Worm (Caenorhabditis elegans) whole organism, early embryonic: Measurements from ENCODE around the gene F59B2.8.
"Not testable (repeated sequence)": the region's sequence is repeated elsewhere in the genome, so short reads cannot be mapped to it uniquely, and the experiment has no call there.

Source experiments
- B0310.2 ChIP-seq: sonication (generic microtip); optimal IDR thresholded peaks from 2 replicates; lab custom pipeline; 2016; ENCODE audit warnings: mild to moderate bottlenecking, missing genetic modification characterization, missing compliant biosample characterization
- F13C5.2 ChIP-seq: sonication (generic microtip); optimal IDR thresholded peaks from 2 replicates; lab custom pipeline; 2017; ENCODE audit warnings: mild to moderate bottlenecking, missing genetic modification characterization, inconsistent platforms, missing compliant biosample characterization
- aly-1 ChIP-seq: sonication (generic microtip); optimal IDR thresholded peaks from 2 replicates; lab custom pipeline; 2016; ENCODE audit warnings: missing genetic modification characterization, missing compliant biosample characterization
- ama-1 ChIP-seq: fragments of 150-350 bp; optimal IDR thresholded peaks from 2 replicates; lab custom pipeline; 2014
- ceh-13 ChIP-seq: fragments of 200-800 bp; sonication (Bioruptor generic); optimal IDR thresholded peaks from 2 replicates; lab custom pipeline; 2018; ENCODE audit warnings: mild to moderate bottlenecking, missing genetic modification characterization, missing compliant biosample characterization
- ceh-36 ChIP-seq: sonication (generic microtip); optimal IDR thresholded peaks from 2 replicates; lab custom pipeline; 2016; ENCODE audit warnings: missing genetic modification characterization, inconsistent platforms, missing compliant biosample characterization
- ets-7 ChIP-seq: sonication (generic microtip); optimal IDR thresholded peaks from 2 replicates; lab custom pipeline; 2016; ENCODE audit warnings: missing genotype, missing genetic modification characterization, missing compliant biosample characterization
- flt-1 ChIP-seq: fragments of 200-800 bp; sonication (Bioruptor generic); IDR thresholded peaks from 2 replicates; pipeline ENCODE4 v1.3.6; 2022; ENCODE audit warnings: missing genetic modification characterization, missing compliant biosample characterization
- hmbx-1 ChIP-seq: sonication (generic microtip); optimal IDR thresholded peaks from 2 replicates; lab custom pipeline; 2016; ENCODE audit warnings: mild to moderate bottlenecking, missing genetic modification characterization, missing compliant biosample characterization
- hmg-4 ChIP-seq: fragments of 200-800 bp; sonication (Bioruptor generic); optimal IDR thresholded peaks from 2 replicates; lab custom pipeline; 2018; ENCODE audit warnings: mild to moderate bottlenecking, missing genetic modification characterization, missing compliant biosample characterization
- hnd-1 ChIP-seq: sonication (generic microtip); optimal IDR thresholded peaks from 2 replicates; lab custom pipeline; 2016; ENCODE audit warnings: missing genetic modification characterization, missing compliant biosample characterization
- pes-1 ChIP-seq: fragments of 200-800 bp; sonication (Bioruptor generic); IDR thresholded peaks from 2 replicates; pipeline ENCODE4 v1.3.6; 2022; ENCODE audit warnings: missing genetic modification reagents, missing genetic modification characterization, missing compliant biosample characterization
- scrt-1 ChIP-seq: fragments of 200-800 bp; sonication (Bioruptor generic); IDR thresholded peaks from 2 replicates; pipeline ENCODE4 v1.3.6; 2022; ENCODE audit warnings: missing genetic modification characterization, missing compliant biosample characterization
- sea-1 ChIP-seq: fragments of 200-800 bp; sonication (Bioruptor generic); conservative IDR thresholded peaks from 2 replicates; pipeline ENCODE4 v1.3.6; 2022; ENCODE audit warnings: missing genetic modification characterization, missing compliant biosample characterization
- tbx-11 ChIP-seq: fragments of 200-800 bp; sonication (Bioruptor generic); IDR thresholded peaks from 2 replicates; pipeline ENCODE4 v1.3.6; 2022; ENCODE audit warnings: missing genetic modification characterization, missing compliant biosample characterization
- tbx-37 ChIP-seq: fragments of 200-800 bp; sonication (Bioruptor generic); conservative IDR thresholded peaks from 2 replicates; pipeline ENCODE4 v1.3.6; 2022; ENCODE audit warnings: missing genetic modification reagents, missing genetic modification characterization, missing compliant biosample characterization
- tra-4 ChIP-seq: sonication (generic microtip); optimal IDR thresholded peaks from 2 replicates; lab custom pipeline; 2017; ENCODE audit warnings: missing genetic modification characterization, missing compliant biosample characterization

Gene F59B2.8

DNA sequence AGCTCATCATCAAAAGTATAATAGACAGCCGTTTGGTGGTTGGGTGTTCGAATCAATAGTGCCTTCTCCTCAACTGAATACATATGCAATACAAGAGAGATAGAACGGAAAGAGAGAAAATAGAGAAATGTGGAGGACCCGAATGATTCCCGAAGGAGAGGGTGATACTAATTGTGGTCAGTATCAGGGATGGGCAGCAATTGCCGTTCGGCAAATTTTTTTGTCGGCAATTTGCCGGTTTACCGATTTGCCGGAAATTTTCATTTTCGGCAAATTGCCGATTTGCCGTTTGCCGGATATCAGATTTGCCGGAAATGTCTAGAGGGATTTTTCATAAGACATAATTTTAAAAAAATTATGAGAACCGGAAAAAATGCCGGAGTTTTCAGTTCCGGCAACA, 2.3 kb upstream of the F59B2.8 start, which contains the start of gene F59B2.9:
F59B2.9 (minus strand) TSS at position 101 of the 400 bp plus-strand sequence.
- TF ChIP-seq ceh-36 (tag; lab: Kevin White, UChicago) (no peak), flt-1 (GFP tag; lab: Robert Waterston, UW) (no peak)

DNA sequence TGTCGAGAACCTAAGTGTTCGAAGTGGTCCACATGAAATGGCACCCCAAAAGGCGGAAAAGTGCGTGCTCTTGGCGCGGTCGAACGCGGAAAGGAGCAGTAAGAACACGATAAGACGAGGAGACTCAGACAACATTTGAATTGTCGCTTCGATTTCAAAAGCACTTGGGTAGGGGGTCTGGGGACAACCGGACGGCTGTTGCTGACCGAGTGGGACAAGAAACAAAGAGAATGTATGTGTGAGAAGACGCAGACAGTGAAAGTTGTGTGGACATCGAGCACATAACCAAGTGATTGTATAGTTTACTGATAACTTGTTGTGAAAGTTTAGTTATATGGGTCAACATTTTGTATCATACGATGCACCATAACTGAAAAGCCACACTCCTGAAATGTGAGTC, 2.8 kb downstream of the F59B2.8 start:
- TF ChIP-seq aly-1: no peak
- peak; percentile 22 for TF ChIP-seq hmg-4 (GFP tag; lab: Kevin White, UChicago)

DNA sequence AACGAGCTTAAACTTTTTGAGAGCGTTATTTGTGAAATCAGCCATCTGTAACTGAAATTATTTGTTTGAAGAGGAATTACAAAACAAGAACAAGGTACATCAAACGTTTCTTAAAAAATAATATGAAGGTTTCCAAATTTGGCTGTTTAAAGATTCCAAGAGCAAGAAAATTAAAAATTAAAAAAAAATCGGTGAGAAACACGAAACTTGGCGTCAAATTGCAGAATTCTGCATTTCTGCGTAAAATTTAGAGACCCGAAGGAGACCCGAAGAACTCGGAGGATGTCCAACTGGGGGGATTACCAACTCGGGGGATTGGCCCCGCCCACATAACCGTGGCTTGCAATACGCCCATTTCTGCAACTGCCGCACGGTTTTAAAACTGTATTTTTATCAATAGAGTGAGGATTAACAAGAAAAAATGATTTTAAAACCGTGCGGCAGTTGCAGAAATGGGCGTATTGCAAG, 4.1 kb downstream of the F59B2.8 start, which contains the start of gene rab-6.1:
rab-6.1 (minus strand) TSS at position 51 of the 468 bp plus-strand sequence.
- not testable (repeated sequence) for TF ChIP-seq ets-7; B0310.2; scrt-1 (GFP tag; lab: Robert Waterston, UW)

DNA sequence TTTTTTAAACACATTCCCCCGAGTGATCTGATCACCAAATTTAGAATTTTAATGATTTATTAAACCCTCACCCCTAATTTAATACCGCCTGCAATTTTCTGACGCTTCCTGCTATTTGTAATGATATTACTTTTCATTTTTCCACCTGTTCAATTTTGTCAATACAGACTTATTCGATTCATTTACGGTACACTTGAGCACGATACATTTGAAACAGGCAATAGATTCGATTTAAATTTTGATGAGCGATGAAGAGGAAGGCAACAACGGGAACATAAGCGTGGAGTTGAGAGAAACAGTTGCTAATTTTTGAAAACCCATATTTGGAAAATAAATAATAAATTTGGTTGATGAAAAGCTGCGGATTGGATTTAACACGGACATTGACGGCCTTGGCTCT, 5.3 kb downstream of the F59B2.8 start:
- TF ChIP-seq tbx-11 (GFP tag; lab: Robert Waterston, UW): no peak
- TF ChIP-seq tra-4: no peak
- TF ChIP-seq aly-1: no peak

DNA sequence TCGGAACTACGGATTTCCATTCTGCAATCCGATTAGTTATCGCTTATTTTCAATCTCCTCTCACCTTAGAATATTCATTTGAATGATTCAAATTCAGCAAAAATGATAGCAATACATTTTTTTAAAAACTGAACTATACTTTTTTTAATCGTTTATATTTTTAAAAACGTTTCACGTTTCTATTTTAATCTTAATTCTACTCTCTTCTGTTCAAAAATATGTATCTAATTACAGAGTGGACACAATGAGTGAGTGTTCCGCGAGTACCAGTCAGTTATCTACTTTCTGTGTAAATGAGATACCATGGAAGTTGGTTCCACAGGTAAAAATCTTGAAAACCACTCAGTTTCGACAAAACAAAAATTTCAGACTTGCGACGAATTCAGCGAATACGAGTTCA, 7.5 kb downstream of the F59B2.8 start, which contains the start of the genes F59B2.15 and zif-1:
F59B2.15 (minus strand) TSS at position 101 of the 400 bp plus-strand sequence.
zif-1 (plus strand) TSS at position 235 of the 400 bp plus-strand sequence.
- TF ChIP-seq hmbx-1: no peak
- no peak for TF ChIP-seq sea-1 (GFP tag; lab: Robert Waterston, UW)
- TF ChIP-seq hmg-4 (GFP tag; lab: Kevin White, UChicago): no peak
- TF ChIP-seq scrt-1 (GFP tag; lab: Robert Waterston, UW): no peak
- no peak for TF ChIP-seq tbx-37 (GFP tag; lab: Robert Waterston, UW)
- no peak for TF ChIP-seq ceh-36 (tag; lab: Kevin White, UChicago)
- no peak for TF ChIP-seq ets-7

DNA sequence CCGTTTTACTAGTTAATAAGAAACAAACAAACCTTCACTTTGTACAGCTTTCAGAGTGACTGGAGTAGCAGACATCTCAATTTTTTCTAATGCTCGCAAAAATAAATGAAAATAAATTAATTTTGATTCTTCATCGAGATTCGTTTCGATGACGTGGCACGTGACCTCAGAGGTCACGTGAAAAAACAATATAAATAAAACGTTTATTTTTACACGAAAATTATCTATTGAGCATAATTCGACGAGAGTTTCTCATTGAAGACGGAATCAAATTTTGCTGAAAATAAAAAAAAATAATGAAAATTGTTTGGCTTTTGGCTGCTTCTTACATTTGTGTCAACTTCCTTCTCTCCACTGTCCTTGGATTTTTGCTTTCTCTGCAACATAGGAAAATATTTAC, 8.1 kb downstream of the F59B2.8 start, which contains the start of gene rpn-6.2:
rpn-6.2 (minus strand) TSS at position 101 of the 400 bp plus-strand sequence.
- TF ChIP-seq hmbx-1 (no peak), scrt-1 (GFP tag; lab: Robert Waterston, UW) (no peak), ceh-36 (tag; lab: Kevin White, UChicago) (no peak)

DNA sequence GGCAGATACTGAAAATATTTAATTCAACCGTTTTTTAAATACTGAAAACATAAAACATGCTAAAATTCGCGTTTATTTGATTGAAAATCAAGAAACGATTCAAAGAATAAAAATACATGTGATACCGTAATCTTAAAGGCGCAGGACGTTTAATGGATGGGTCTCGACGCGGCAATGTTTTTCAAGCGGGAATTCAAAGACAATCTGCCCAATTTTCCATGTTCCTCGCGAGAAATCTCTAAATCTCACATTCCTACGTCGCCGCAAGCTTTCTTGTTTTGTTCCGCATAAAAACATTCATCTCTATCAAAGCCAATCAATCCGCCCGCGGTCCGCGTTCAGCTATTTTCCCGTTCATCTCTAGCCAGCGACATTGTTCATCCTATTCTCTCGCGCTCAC, 8.5 kb downstream of the F59B2.8 start:
- TF ChIP-seq hmg-4 (GFP tag; lab: Kevin White, UChicago) (no peak), hmbx-1 (no peak), tbx-11 (GFP tag; lab: Robert Waterston, UW) (no peak), sea-1 (GFP tag; lab: Robert Waterston, UW) (no peak), flt-1 (GFP tag; lab: Robert Waterston, UW) (no peak)

DNA sequence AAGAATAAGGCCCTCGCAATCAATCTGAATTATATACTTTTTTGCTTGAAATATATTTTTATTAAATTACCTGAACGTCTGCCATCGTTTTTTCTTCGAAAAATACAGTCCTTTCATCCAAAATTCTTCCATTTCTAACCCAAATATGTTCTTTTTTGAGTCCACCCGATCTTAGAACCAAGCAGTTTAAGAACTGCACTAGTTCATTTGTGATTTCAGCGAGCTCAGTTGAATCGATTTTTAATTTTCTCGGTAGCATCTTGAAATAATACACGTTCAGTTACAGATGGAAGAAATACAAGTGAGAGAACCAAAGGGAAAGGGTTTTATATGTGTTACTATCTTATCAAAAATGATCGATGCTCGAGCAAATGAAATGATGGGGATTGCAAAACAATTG, 10.5 kb downstream of the F59B2.8 start, which contains the start of gene F59B2.3:
F59B2.3 (minus strand) TSS at position 259 of the 400 bp plus-strand sequence.
- TF ChIP-seq tbx-37 (GFP tag; lab: Robert Waterston, UW) (no peak), hmbx-1 (no peak), flt-1 (GFP tag; lab: Robert Waterston, UW) (no peak), scrt-1 (GFP tag; lab: Robert Waterston, UW) (no peak), pes-1 (GFP tag; lab: Robert Waterston, UW) (no peak), ceh-36 (tag; lab: Kevin White, UChicago) (no peak), hnd-1 (tag; lab: Kevin White, UChicago) (no peak), aly-1 (no peak), ets-7 (no peak), sea-1 (GFP tag; lab: Robert Waterston, UW) (no peak), ama-1 (lab: Kevin White, UChicago) (no peak), tra-4 (no peak), tbx-11 (GFP tag; lab: Robert Waterston, UW) (no peak), ceh-13 (GFP tag; lab: Kevin White, UChicago) (no peak)

DNA sequence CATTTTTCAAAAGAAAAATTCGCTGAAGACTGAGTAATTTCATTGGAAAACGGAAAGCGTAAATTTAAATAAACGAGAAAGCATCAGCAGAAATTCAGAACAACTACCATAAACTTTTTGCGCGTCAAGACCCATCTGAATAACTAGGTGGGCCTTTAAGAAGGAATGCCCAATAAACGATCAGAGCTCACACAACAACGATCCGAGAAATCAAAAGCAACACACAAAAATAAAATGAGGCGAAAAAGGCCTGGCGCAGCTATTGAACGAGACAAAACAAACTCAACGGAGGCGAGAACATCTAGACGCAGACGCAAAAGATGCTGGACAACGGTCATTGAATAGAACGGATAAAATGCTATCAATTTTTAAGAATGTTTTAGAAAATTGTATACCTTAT, 11.1 kb downstream of the F59B2.8 start:
- TF ChIP-seq tbx-11 (GFP tag; lab: Robert Waterston, UW): no peak
- no peak for TF ChIP-seq B0310.2
- no peak for TF ChIP-seq tra-4
- TF ChIP-seq scrt-1 (GFP tag; lab: Robert Waterston, UW): no peak
- TF ChIP-seq sea-1 (GFP tag; lab: Robert Waterston, UW): no peak
- no peak for TF ChIP-seq ceh-36 (tag; lab: Kevin White, UChicago)
- no peak for TF ChIP-seq ama-1 (lab: Kevin White, UChicago)
- no peak for TF ChIP-seq hnd-1 (tag; lab: Kevin White, UChicago)
- TF ChIP-seq flt-1 (GFP tag; lab: Robert Waterston, UW): no peak
- no peak for TF ChIP-seq F13C5.2 (tag; lab: Kevin White, UChicago)
- TF ChIP-seq ceh-13 (GFP tag; lab: Kevin White, UChicago): no peak
- no peak for TF ChIP-seq hmg-4 (GFP tag; lab: Kevin White, UChicago)
